Worm (Caenorhabditis elegans): ENCODE measurements around the gene R04D3.2.

ce11 chrX:13248265-13248664 lies 38.2 kb downstream of the R04D3.2 start, which contains the start of gene K08H2.7:
- TF ChIP-seq mls-2 (tag; optimal IDR thresholded peaks at IDR 0.05) (no peak), unc-62 (GFP tag; optimal IDR thresholded peaks at IDR 0.05) (no peak), snpc-4 (tag; optimal IDR thresholded peaks at IDR 0.05) (no peak)

All from whole organism, mixed stage, embryonic.